Fruit fly (Drosophila melanogaster): ENCODE measurements around the gene CG14969.

CG14969 gene

dm6 chr3L:3382489-3382879, 47.7 kb upstream of the CG14969 start (continued):
- TF ChIP-seq NK7.1 (GFP tag; optimal IDR thresholded peaks at IDR 0.05) (peak; percentile 60), Hey (tag; optimal IDR thresholded peaks at IDR 0.05) (no peak), CG18764 (GFP tag; optimal IDR thresholded peaks at IDR 0.05) (peak; percentile 79), sd (tag; optimal IDR thresholded peaks at IDR 0.05) (peak; percentile 88), zen (tag; optimal IDR thresholded peaks at IDR 0.05) (peak; percentile 92), sisA (GFP tag; IDR thresholded peaks at IDR 0.05) (peak; percentile 81), CG34224 (GFP tag; IDR thresholded peaks at IDR 0.05; ENCODE audit: partially characterized antibody) (no peak), ara (GFP tag; IDR thresholded peaks at IDR 0.05) (peak; percentile 81), E2f1 (GFP tag; IDR thresholded peaks at IDR 0.05) (peak; percentile 78), vvl (GFP tag; IDR thresholded peaks at IDR 0.05) (peak; percentile 95), Sry-δ (GFP tag; optimal IDR thresholded peaks at IDR 0.05) (peak; percentile 31), corto (GFP tag; optimal IDR thresholded peaks at IDR 0.05) (no peak), CkIIα-i1 (GFP tag; IDR thresholded peaks at IDR 0.05) (peak; percentile 30; the same call in 1 of the 2 replicates), Hmr (GFP tag; optimal IDR thresholded peaks at IDR 0.05) (peak; percentile 85), CG2678 (tag; optimal IDR thresholded peaks at IDR 0.05) (peak; percentile 91), pzg (GFP tag; optimal IDR thresholded peaks at IDR 0.05) (no peak), CG11504 (tag; optimal IDR thresholded peaks at IDR 0.05) (peak; percentile 88), dmrt99B (tag; optimal IDR thresholded peaks at IDR 0.05) (peak; percentile 88), Hr51 (GFP tag; optimal IDR thresholded peaks at IDR 0.05) (peak; percentile 71 to 87), D19A (tag; optimal IDR thresholded peaks at IDR 0.05) (peak; percentile 84), NfI (GFP tag; optimal IDR thresholded peaks at IDR 0.05) (peak; percentile 68), Side (GFP tag; optimal IDR thresholded peaks at IDR 0.05) (peak; percentile 84), HmgZ (tag; optimal IDR thresholded peaks at IDR 0.05) (peak; percentile 89), CG11398 (GFP tag; optimal IDR thresholded peaks at IDR 0.05) (peak; percentile 70), Antp (GFP tag; optimal IDR thresholded peaks at IDR 0.05) (peak; percentile 56), CG7928 (GFP tag; optimal IDR thresholded peaks at IDR 0.05) (peak; percentile 60), crp (GFP tag; optimal IDR thresholded peaks at IDR 0.05) (peak in 1 of 2 experiments; percentile 30), MESR4 (GFP tag; optimal IDR thresholded peaks at IDR 0.05) (no peak), CG9876 (GFP tag; optimal IDR thresholded peaks at IDR 0.05) (peak; percentile 35), gfzf (GFP tag; optimal IDR thresholded peaks at IDR 0.05) (no peak), cg (GFP tag; optimal IDR thresholded peaks at IDR 0.05) (no peak), nom (GFP tag; optimal IDR thresholded peaks at IDR 0.05) (peak; percentile 0), hkb (optimal IDR thresholded peaks at IDR 0.05) (no peak), hkb (GFP tag; IDR thresholded peaks at IDR 0.05) (peak; percentile 88), CG3726 (GFP tag; IDR thresholded peaks at IDR 0.05) (peak; percentile 79), CG14860 (GFP tag; IDR thresholded peaks at IDR 0.05; ENCODE audit: partially characterized antibody) (no peak), Deaf1 (tag; optimal IDR thresholded peaks at IDR 0.05) (peak; percentile 65), inv (GFP tag; IDR thresholded peaks at IDR 0.05; ENCODE audit: partially characterized antibody) (no peak), kni (GFP tag; optimal IDR thresholded peaks at IDR 0.05) (peak; percentile 35), CG30020 (tag; optimal IDR thresholded peaks at IDR 0.05) (peak; percentile 42), Lim3 (GFP tag; IDR thresholded peaks at IDR 0.05) (no peak), BtbVII (GFP tag; optimal IDR thresholded peaks at IDR 0.05) (peak; percentile 81), CG11247 (GFP tag; IDR thresholded peaks at IDR 0.05) (peak; percentile 78), Doc3 (GFP tag; IDR thresholded peaks at IDR 0.05; ENCODE audit: partially characterized antibody) (no peak), CG9797 (GFP tag; optimal IDR thresholded peaks at IDR 0.05) (no peak), CG4730 (GFP tag; IDR thresholded peaks at IDR 0.05) (peak; percentile 58; the same call in 1 of the 2 replicates), seq (GFP tag; IDR thresholded peaks at IDR 0.05) (peak; percentile 76), CG14667 (GFP tag; IDR thresholded peaks at IDR 0.05) (peak; percentile 74), CG16813 (GFP tag; IDR thresholded peaks at IDR 0.05; ENCODE audit: partially characterized antibody) (no peak), CG13775 (GFP tag; optimal IDR thresholded peaks at IDR 0.05) (peak; percentile 77)
